Worm (Caenorhabditis elegans) whole organism, L1 larva: ENCODE results near the gene chst-1.

Experiments used
- C04F5.9 ChIP-seq: sonication (generic microtip); optimal IDR thresholded peaks from 2 replicates; lab custom pipeline; 2016; ENCODE audit warnings: missing genetic modification characterization, missing compliant biosample characterization
- C34B4.2 ChIP-seq: sonication (generic microtip); optimal IDR thresholded peaks from 2 replicates; lab custom pipeline; 2017; ENCODE audit warnings: mild to moderate bottlenecking, missing genetic modification characterization, missing compliant biosample characterization
- F16B12.6 ChIP-seq: fragments of 150-350 bp; optimal IDR thresholded peaks from 2 replicates; lab custom pipeline; 2014; ENCODE audit warnings: missing biosample characterization, missing genetic modification characterization
- Y116A8C.19 ChIP-seq: sonication (generic microtip); optimal IDR thresholded peaks from 2 replicates; lab custom pipeline; 2016; ENCODE audit warnings: missing compliant biosample characterization, missing genetic modification characterization, borderline replicate concordance
- aha-1 ChIP-seq: fragments of 150-350 bp; optimal IDR thresholded peaks from 2 replicates; lab custom pipeline; 2014; ENCODE audit warnings: missing biosample characterization, missing genetic modification characterization
- ceh-63 ChIP-seq: fragments of 200-800 bp; sonication (Bioruptor generic); optimal IDR thresholded peaks from 2 replicates; lab custom pipeline; 2018; ENCODE audit warnings: mild to moderate bottlenecking, missing genetic modification characterization, missing compliant biosample characterization
- ceh-88 ChIP-seq: fragments of 200-800 bp; sonication (Bioruptor generic); IDR thresholded peaks from 2 replicates; pipeline ENCODE4 v1.3.6; 2022; ENCODE audit warnings: missing genetic modification characterization, missing compliant biosample characterization
- dpl-1 ChIP-seq, 3 experiments: fragments of 150-350 bp in 2 of 3; sonication (generic microtip) in 1 of 3; optimal IDR thresholded peaks; 2 replicates each; lab custom pipeline; 2014 to 2017; ENCODE audit warnings: missing biosample characterization in 3 of 3, missing genetic modification characterization in 3 of 3, missing genetic modification reagents in 3 of 3
- efl-1 ChIP-seq, 4 experiments: fragments of 150-350 bp; optimal IDR thresholded peaks in 3 of 4; peaks in 1 of 4; 1 replicate in 1 of 4; 2 replicates in 3 of 4; lab custom pipeline; 2014; ENCODE audit warnings: missing biosample characterization in 2 of 4, missing genetic modification characterization in 2 of 4, missing genetic modification reagents in 2 of 4
- egl-13 ChIP-seq: sonication (generic microtip); optimal IDR thresholded peaks from 2 replicates; lab custom pipeline; 2016; ENCODE audit warnings: missing genotype, missing genetic modification reagents, missing genetic modification characterization, missing compliant biosample characterization
- egl-27 ChIP-seq, 2 experiments: fragments of 150-350 bp in 1 of 2; sonication (generic microtip); optimal IDR thresholded peaks; 3 replicates each; lab custom pipeline; 2017 to 2018; ENCODE audit warnings: missing biosample characterization in 2 of 2, missing genetic modification characterization in 2 of 2, missing genetic modification reagents in 2 of 2
- elt-2 ChIP-seq: sonication (generic microtip); optimal IDR thresholded peaks from 2 replicates; lab custom pipeline; 2016; ENCODE audit warnings: missing genetic modification characterization, mild to moderate bottlenecking, inconsistent platforms, missing compliant biosample characterization, missing genetic modification reagents
- fkh-10 ChIP-seq: sonication (generic microtip); optimal IDR thresholded peaks from 2 replicates; lab custom pipeline; 2017; ENCODE audit warnings: missing biosample characterization, missing genetic modification reagents, missing genetic modification characterization
- fkh-4 ChIP-seq: sonication (generic microtip); optimal IDR thresholded peaks from 2 replicates; lab custom pipeline; 2016; ENCODE audit warnings: missing compliant biosample characterization, missing genetic modification characterization, borderline replicate concordance
- fkh-8 ChIP-seq: sonication (generic microtip); optimal IDR thresholded peaks from 2 replicates; lab custom pipeline; 2016; ENCODE audit warnings: mild to moderate bottlenecking, missing genetic modification characterization, missing compliant biosample characterization
- grh-1 ChIP-seq: fragments of 200-800 bp; sonication (Bioruptor generic); IDR thresholded peaks from 2 replicates; pipeline ENCODE4 v1.3.6; 2022; ENCODE audit warnings: missing genetic modification reagents, missing genetic modification characterization, missing compliant biosample characterization
- hlh-4 ChIP-seq: sonication (generic microtip); optimal IDR thresholded peaks from 2 replicates; lab custom pipeline; 2016; ENCODE audit warnings: mild to moderate bottlenecking, missing genetic modification characterization, missing compliant biosample characterization
- irx-1 ChIP-seq: sonication (generic microtip); optimal IDR thresholded peaks from 2 replicates; lab custom pipeline; 2016; ENCODE audit warnings: missing genetic modification characterization, missing compliant biosample characterization
- jun-1 ChIP-seq: fragments of 150-350 bp; optimal IDR thresholded peaks from 2 replicates; lab custom pipeline; 2014; ENCODE audit warnings: missing biosample characterization, missing genetic modification reagents, missing genetic modification characterization
- lin-15B ChIP-seq: fragments of 150-350 bp; sonication (generic microtip); optimal IDR thresholded peaks from 3 replicates; lab custom pipeline; 2014; ENCODE audit warnings: missing biosample characterization, missing genetic modification characterization
- lir-3 ChIP-seq: sonication (generic microtip); optimal IDR thresholded peaks from 2 replicates; lab custom pipeline; 2016; ENCODE audit warnings: mild to moderate bottlenecking, missing genetic modification characterization, moderate library complexity, missing compliant biosample characterization; ENCODE audit not compliant: poor library complexity
- lsy-2 ChIP-seq, 2 experiments: fragments of 150-350 bp; optimal IDR thresholded peaks; 2 replicates each; lab custom pipeline; 2014; ENCODE audit warnings: missing biosample characterization in 2 of 2, missing genetic modification characterization in 2 of 2
- mab-9 ChIP-seq: fragments of 200-800 bp; sonication (Bioruptor generic); IDR thresholded peaks from 2 replicates; pipeline ENCODE4 v1.3.6; 2022; ENCODE audit warnings: missing genetic modification reagents, missing genetic modification characterization, missing compliant biosample characterization
- mdl-1 ChIP-seq, 2 experiments: fragments of 150-350 bp; optimal IDR thresholded peaks; 2 replicates each; lab custom pipeline; 2014 to 2017; ENCODE audit warnings: missing biosample characterization in 2 of 2, missing genetic modification characterization in 2 of 2, inconsistent platforms in 1 of 2
- mef-2 ChIP-seq: fragments of 150-350 bp; optimal IDR thresholded peaks from 2 replicates; lab custom pipeline; 2014; ENCODE audit warnings: missing biosample characterization, missing genetic modification characterization
- mep-1 ChIP-seq: fragments of 150-350 bp; optimal IDR thresholded peaks from 2 replicates; lab custom pipeline; 2014; ENCODE audit warnings: missing biosample characterization, missing genetic modification characterization
- nhr-11 ChIP-seq: fragments of 150-350 bp; optimal IDR thresholded peaks from 2 replicates; lab custom pipeline; 2014; ENCODE audit warnings: missing biosample characterization, missing genetic modification characterization
- nhr-12 ChIP-seq: sonication (generic microtip); optimal IDR thresholded peaks from 2 replicates; lab custom pipeline; 2017; ENCODE audit warnings: missing biosample characterization, missing genetic modification characterization
- nhr-19 ChIP-seq: fragments of 200-800 bp; sonication (Bioruptor generic); conservative IDR thresholded peaks from 2 replicates; pipeline ENCODE4 v1.3.6; 2022; ENCODE audit warnings: missing genetic modification characterization, missing compliant biosample characterization
- nhr-20 ChIP-seq: sonication (generic microtip); optimal IDR thresholded peaks from 2 replicates; lab custom pipeline; 2016; ENCODE audit warnings: mild to moderate bottlenecking, missing genetic modification characterization, missing compliant biosample characterization
- nhr-47 ChIP-seq: sonication (generic microtip); optimal IDR thresholded peaks from 2 replicates; lab custom pipeline; 2016; ENCODE audit warnings: mild to moderate bottlenecking, missing genetic modification characterization, moderate library complexity, missing compliant biosample characterization
- nhr-76 ChIP-seq: sonication (generic microtip); optimal IDR thresholded peaks from 2 replicates; lab custom pipeline; 2017; ENCODE audit warnings: missing biosample characterization, missing genetic modification characterization
- nhr-84 ChIP-seq: sonication (generic microtip); optimal IDR thresholded peaks from 2 replicates; lab custom pipeline; 2017; ENCODE audit warnings: missing biosample characterization, missing genetic modification characterization
- nhr-85 ChIP-seq: sonication (generic microtip); peaks from one replicate; lab custom pipeline; 2016; ENCODE audit warnings: missing genetic modification characterization, inconsistent platforms, missing compliant biosample characterization
- nhr-90 ChIP-seq: sonication (generic microtip); optimal IDR thresholded peaks from 2 replicates; lab custom pipeline; 2016; ENCODE audit warnings: mild to moderate bottlenecking, missing genetic modification characterization, missing compliant biosample characterization; ENCODE audit not compliant: poor library complexity
- pag-3 ChIP-seq: sonication (generic microtip); optimal IDR thresholded peaks from 2 replicates; lab custom pipeline; 2017; ENCODE audit warnings: missing genetic modification characterization, mild to moderate bottlenecking, missing compliant biosample characterization, antibody characterized with exemption, borderline replicate concordance; ENCODE audit not compliant: insufficient read depth
- pax-3 ChIP-seq: fragments of 200-800 bp; sonication (Bioruptor generic); optimal IDR thresholded peaks from 2 replicates; lab custom pipeline; 2018; ENCODE audit warnings: mild to moderate bottlenecking, missing genetic modification characterization, moderate library complexity, missing compliant biosample characterization
- pqm-1 ChIP-seq: sonication (generic microtip); optimal IDR thresholded peaks from 3 replicates; lab custom pipeline; 2017; ENCODE audit warnings: missing biosample characterization, missing genetic modification characterization
- rnt-1 ChIP-seq: sonication (generic microtip); optimal IDR thresholded peaks from 2 replicates; lab custom pipeline; 2016; ENCODE audit warnings: mild to moderate bottlenecking, missing genetic modification characterization, moderate library complexity, missing compliant biosample characterization
- snpc-4 ChIP-seq: fragments of 150-350 bp; optimal IDR thresholded peaks from 2 replicates; lab custom pipeline; 2014; ENCODE audit warnings: missing biosample characterization, missing genetic modification characterization
- sptf-1 ChIP-seq: fragments of 150-350 bp; optimal IDR thresholded peaks from 2 replicates; lab custom pipeline; 2014; ENCODE audit warnings: missing biosample characterization, missing genetic modification characterization
- sup-37 ChIP-seq: fragments of 200-800 bp; sonication (Bioruptor generic); optimal IDR thresholded peaks from 2 replicates; lab custom pipeline; 2018; ENCODE audit warnings: mild to moderate bottlenecking, missing genetic modification characterization, missing compliant biosample characterization
- swsn-7 ChIP-seq: sonication (generic microtip); optimal IDR thresholded peaks from 2 replicates; lab custom pipeline; 2016; ENCODE audit warnings: missing genetic modification characterization, missing compliant biosample characterization
- tbx-2 ChIP-seq: sonication (generic microtip); optimal IDR thresholded peaks from 2 replicates; lab custom pipeline; 2016; ENCODE audit warnings: missing genetic modification characterization, missing compliant biosample characterization
- unc-130 ChIP-seq: fragments of 150-350 bp; optimal IDR thresholded peaks from 2 replicates; lab custom pipeline; 2017; ENCODE audit warnings: missing biosample characterization, missing genetic modification characterization, inconsistent platforms
- unc-30 ChIP-seq: sonication (generic microtip); optimal IDR thresholded peaks from 2 replicates; lab custom pipeline; 2017; ENCODE audit warnings: missing biosample characterization, missing genetic modification characterization
- unc-62 ChIP-seq: fragments of 150-350 bp; optimal IDR thresholded peaks from 2 replicates; lab custom pipeline; 2014; ENCODE audit warnings: missing biosample characterization, missing genetic modification reagents, missing genetic modification characterization
- unc-86 ChIP-seq: sonication (generic microtip); optimal IDR thresholded peaks from 2 replicates; lab custom pipeline; 2016; ENCODE audit warnings: missing genetic modification characterization, missing compliant biosample characterization
- vab-15 ChIP-seq: sonication (generic microtip); optimal IDR thresholded peaks from 2 replicates; lab custom pipeline; 2017; ENCODE audit warnings: missing genotype, mild to moderate bottlenecking, missing genetic modification characterization, missing compliant biosample characterization
- xbp-1 ChIP-seq: sonication (generic microtip); optimal IDR thresholded peaks from 2 replicates; lab custom pipeline; 2016; ENCODE audit warnings: missing genetic modification characterization, missing compliant biosample characterization
- zag-1 ChIP-seq: fragments of 150-350 bp; optimal IDR thresholded peaks from 2 replicates; lab custom pipeline; 2014; ENCODE audit warnings: missing biosample characterization, missing genetic modification characterization
- ztf-11 ChIP-seq, 2 experiments: sonication (generic microtip); optimal IDR thresholded peaks; 2 replicates each; lab custom pipeline; 2016 to 2017; ENCODE audit warnings: missing genetic modification characterization in 2 of 2, missing biosample characterization in 1 of 2, missing compliant biosample characterization in 1 of 2
- ztf-4 ChIP-seq: fragments of 150-350 bp; optimal IDR thresholded peaks from 2 replicates; lab custom pipeline; 2014; ENCODE audit warnings: missing biosample characterization, missing genetic modification characterization

Gene chst-1

DNA sequence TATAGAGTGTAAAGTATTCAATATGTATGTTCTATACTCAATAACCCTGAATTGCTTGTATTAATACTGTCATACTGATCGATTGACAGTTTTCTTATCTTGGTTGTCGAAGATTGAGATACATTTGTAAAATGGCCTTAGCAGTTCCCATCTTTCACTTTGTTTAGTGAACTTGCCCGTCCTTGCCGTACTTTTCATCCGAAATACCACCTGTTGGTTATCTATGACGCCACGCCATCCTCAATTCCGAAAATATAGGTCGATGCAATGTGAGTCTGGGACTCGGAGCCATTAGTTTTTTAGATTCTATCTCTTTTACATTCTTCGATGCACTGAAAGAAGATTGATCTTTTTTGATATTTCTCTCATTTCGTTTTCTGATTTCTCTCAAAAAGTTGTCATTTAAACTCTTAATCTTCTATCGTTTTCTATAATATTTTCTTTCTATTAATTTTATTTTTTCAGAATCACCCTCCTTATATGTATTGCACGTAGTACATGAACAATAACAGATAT is 22.8 kb upstream of the chst-1 start, which contains the start of gene ulp-4:
Gene ulp-4, plus strand, starts transcription at position 466 of the 516 bp plus-strand sequence.
- TF ChIP-seq xbp-1 (peak; percentile 3), zag-1 (tag; lab: Kevin White, UChicago) (no peak), nhr-84 (tag; lab: Kevin White, UChicago) (no peak), fkh-10 (GFP tag; lab: Kevin White, UChicago) (no peak), lir-3 (tag; lab: Kevin White, UChicago) (peak; percentile 3), mab-9 (GFP tag; lab: Robert Waterston, UW) (no peak), lsy-2 (tag; optimal IDR thresholded peaks at IDR 0.05; lab: Kevin White, UChicago) (peak; percentile 49 to 52), rnt-1 (tag; lab: Kevin White, UChicago) (peak; percentile 64), nhr-76 (tag; lab: Kevin White, UChicago) (no peak), nhr-12 (tag; lab: Kevin White, UChicago) (no peak), irx-1 (tag; lab: Kevin White, UChicago) (no peak), egl-27 (tag; optimal IDR thresholded peaks at IDR 0.05; lab: Kevin White, UChicago) (no peak), mef-2 (tag; lab: Kevin White, UChicago) (no peak), fkh-8 (tag; lab: Kevin White, UChicago) (no peak), snpc-4 (no peak), C04F5.9 (tag; lab: Kevin White, UChicago) (no peak), F16B12.6 (tag; lab: Kevin White, UChicago) (no peak), egl-13 (tag; lab: Kevin White, UChicago) (no peak), mep-1 (tag; lab: Kevin White, UChicago) (peak; percentile 34), nhr-90 (tag; lab: Kevin White, UChicago) (no peak), lin-15B (no peak), pqm-1 (tag; lab: Kevin White, UChicago) (no peak), pag-3 (tag; lab: Kevin White, UChicago) (no peak), unc-62 (GFP tag; lab: Kevin White, UChicago) (no peak), unc-86 (tag; lab: Kevin White, UChicago) (no peak), unc-130 (no peak), pax-3 (tag; lab: Kevin White, UChicago) (no peak), unc-30 (no peak), tbx-2 (tag; lab: Kevin White, UChicago) (no peak), hlh-4 (tag; lab: Kevin White, UChicago) (no peak), elt-2 (tag; lab: Kevin White, UChicago) (no peak), aha-1 (no peak), sptf-1 (no peak), Y116A8C.19 (tag; lab: Kevin White, UChicago) (no peak), ceh-63 (GFP tag; lab: Kevin White, UChicago) (no peak), nhr-11 (no peak), mdl-1 (tag; optimal IDR thresholded peaks at IDR 0.05; lab: Kevin White, UChicago) (no peak), sup-37 (GFP tag; lab: Kevin White, UChicago) (no peak), swsn-7 (tag; lab: Kevin White, UChicago) (no peak), ztf-4 (tag; lab: Kevin White, UChicago) (no peak), nhr-47 (tag; lab: Kevin White, UChicago) (peak; percentile 1), nhr-85 (tag; lab: Kevin White, UChicago) (peak; percentile 82), nhr-20 (tag; lab: Kevin White, UChicago) (peak; percentile 29), ceh-88 (GFP tag; lab: Robert Waterston, UW) (no peak), C34B4.2 (tag; lab: Kevin White, UChicago) (no peak), efl-1 (optimal IDR thresholded peaks at IDR 0.05; lab: Kevin White, UChicago) (no peak), efl-1 (GFP tag; optimal IDR thresholded peaks at IDR 0.05 in 1 of 2; lab: Kevin White, UChicago) (no peak), nhr-19 (peak; percentile 49), fkh-4 (tag; lab: Kevin White, UChicago) (no peak), grh-1 (GFP tag; lab: Robert Waterston, UW) (no peak), dpl-1 (GFP tag; optimal IDR thresholded peaks at IDR 0.05; lab: Kevin White, UChicago) (no peak), ztf-11 (tag; optimal IDR thresholded peaks at IDR 0.05; lab: Kevin White, UChicago) (no peak), vab-15 (tag; lab: Kevin White, UChicago) (no peak), jun-1 (no peak)
